Worm (Caenorhabditis elegans): ENCODE measurements around the gene R02F11.10.

ce11 chrV:4787166-4787565 lies 1.8 kb upstream of the R02F11.10 start, which contains the start of gene R02F11.9:
- TF ChIP-seq ztf-23 (GFP tag; IDR thresholded peaks at IDR 0.05) (no peak), flt-1 (GFP tag; IDR thresholded peaks at IDR 0.05) (no peak)

All from whole organism, midembryonic.